Worm (Caenorhabditis elegans) whole organism, L3 larva: ENCODE results near the gene sdz-9.

Experiments
- R02D3.7 ChIP-seq: fragments of 150-350 bp; optimal IDR thresholded peaks from 2 replicates; lab custom pipeline; 2014; ENCODE audit warnings: missing biosample characterization, missing genetic modification characterization
- aly-2 ChIP-seq: fragments of 150-350 bp; optimal IDR thresholded peaks from 2 replicates; lab custom pipeline; 2014; ENCODE audit warnings: missing biosample characterization, missing genetic modification characterization
- ama-1 ChIP-seq: fragments of 150-350 bp; optimal IDR thresholded peaks from 2 replicates; lab custom pipeline; 2018
- ceh-28 ChIP-seq: fragments of 150-350 bp; optimal IDR thresholded peaks from 2 replicates; lab custom pipeline; 2014; ENCODE audit warnings: missing biosample characterization, missing genetic modification reagents, missing genetic modification characterization
- ceh-82 ChIP-seq: fragments of 150-350 bp; optimal IDR thresholded peaks from 2 replicates; lab custom pipeline; 2014; ENCODE audit warnings: missing biosample characterization, missing genetic modification characterization
- ceh-9 ChIP-seq: sonication (generic microtip); optimal IDR thresholded peaks from 2 replicates; lab custom pipeline; 2018; ENCODE audit warnings: missing biosample characterization, missing genetic modification characterization
- daf-12 ChIP-seq: fragments of 150-350 bp; optimal IDR thresholded peaks from 2 replicates; lab custom pipeline; 2014; ENCODE audit warnings: missing biosample characterization, missing genetic modification reagents, missing genetic modification characterization
- egl-27 ChIP-seq: sonication (generic microtip); optimal IDR thresholded peaks from 4 replicates; lab custom pipeline; 2017; ENCODE audit warnings: missing biosample characterization, missing genetic modification reagents, missing genetic modification characterization
- egl-5 ChIP-seq: fragments of 150-350 bp; optimal IDR thresholded peaks from 2 replicates; lab custom pipeline; 2017; ENCODE audit warnings: missing biosample characterization, missing genetic modification reagents, missing genetic modification characterization, inconsistent platforms
- elt-1 ChIP-seq: fragments of 150-350 bp; optimal IDR thresholded peaks from 2 replicates; lab custom pipeline; 2014; ENCODE audit warnings: missing biosample characterization, missing genetic modification characterization
- elt-2 ChIP-seq: sonication (generic microtip); optimal IDR thresholded peaks from 2 replicates; lab custom pipeline; 2016; ENCODE audit warnings: missing genetic modification reagents, mild to moderate bottlenecking, missing genetic modification characterization, missing compliant biosample characterization
- elt-3 ChIP-seq, 3 experiments: fragments of 150-350 bp in 1 of 3; sonication (generic microtip) in 2 of 3; optimal IDR thresholded peaks; 2 replicates in 2 of 3; 4 replicates in 1 of 3; lab custom pipeline; 2014 to 2017; ENCODE audit warnings: missing biosample characterization in 3 of 3, missing genetic modification characterization in 3 of 3
- fkh-10 ChIP-seq: sonication (generic microtip); optimal IDR thresholded peaks from 2 replicates; lab custom pipeline; 2017; ENCODE audit warnings: missing biosample characterization, missing genetic modification reagents, missing genetic modification characterization
- fkh-2 ChIP-seq: fragments of 150-350 bp; optimal IDR thresholded peaks from 2 replicates; lab custom pipeline; 2014; ENCODE audit warnings: missing biosample characterization, missing genetic modification reagents, missing genetic modification characterization
- hmg-11 ChIP-seq: sonication (generic microtip); optimal IDR thresholded peaks from 2 replicates; lab custom pipeline; 2016; ENCODE audit warnings: missing genetic modification characterization, missing compliant biosample characterization
- jun-1 ChIP-seq: fragments of 150-350 bp; optimal IDR thresholded peaks from 2 replicates; lab custom pipeline; 2014; ENCODE audit warnings: missing biosample characterization, missing genetic modification reagents, missing genetic modification characterization
- lin-15B ChIP-seq: fragments of 150-350 bp; optimal IDR thresholded peaks from 2 replicates; lab custom pipeline; 2014; ENCODE audit warnings: missing biosample characterization, missing genetic modification characterization
- lin-39 ChIP-seq: fragments of 150-350 bp; optimal IDR thresholded peaks from 2 replicates; lab custom pipeline; 2018; ENCODE audit warnings: missing biosample characterization, missing genetic modification reagents, missing genetic modification characterization
- lsy-12 ChIP-seq: sonication (generic microtip); optimal IDR thresholded peaks from 2 replicates; lab custom pipeline; 2016; ENCODE audit warnings: mild to moderate bottlenecking, missing genetic modification characterization, missing compliant biosample characterization
- mdl-1 ChIP-seq: fragments of 150-350 bp; optimal IDR thresholded peaks from 2 replicates; lab custom pipeline; 2014; ENCODE audit warnings: missing biosample characterization, missing genetic modification characterization
- mml-1 ChIP-seq: fragments of 150-350 bp; sonication (generic microtip); optimal IDR thresholded peaks from 3 replicates; lab custom pipeline; 2014; ENCODE audit warnings: missing biosample characterization, missing genetic modification characterization
- nfya-1 ChIP-seq: sonication (generic microtip); optimal IDR thresholded peaks from 2 replicates; lab custom pipeline; 2017; ENCODE audit warnings: missing genetic modification characterization, mild to moderate bottlenecking, missing compliant biosample characterization, antibody characterized with exemption, moderate library complexity; ENCODE audit not compliant: insufficient read depth
- nhr-11 ChIP-seq: fragments of 150-350 bp; optimal IDR thresholded peaks from 2 replicates; lab custom pipeline; 2014; ENCODE audit warnings: missing biosample characterization, missing genetic modification characterization
- nhr-12 ChIP-seq: fragments of 150-350 bp; optimal IDR thresholded peaks from 2 replicates; lab custom pipeline; 2014; ENCODE audit warnings: missing biosample characterization, missing genetic modification characterization
- nhr-23 ChIP-seq: fragments of 150-350 bp; optimal IDR thresholded peaks from 2 replicates; lab custom pipeline; 2014; ENCODE audit warnings: missing biosample characterization, missing genetic modification reagents, missing genetic modification characterization
- nhr-25 ChIP-seq: sonication (generic microtip); optimal IDR thresholded peaks from 2 replicates; lab custom pipeline; 2017; ENCODE audit warnings: missing biosample characterization, missing genetic modification characterization
- nhr-76 ChIP-seq: fragments of 150-350 bp; sonication (generic microtip); optimal IDR thresholded peaks from 5 replicates; lab custom pipeline; 2014; ENCODE audit warnings: missing biosample characterization, missing genetic modification characterization
- nhr-77 ChIP-seq: fragments of 150-350 bp; optimal IDR thresholded peaks from 2 replicates; lab custom pipeline; 2014; ENCODE audit warnings: missing biosample characterization, missing genetic modification characterization
- pha-4 ChIP-seq: fragments of 150-350 bp; optimal IDR thresholded peaks from 2 replicates; lab custom pipeline; 2014; ENCODE audit warnings: missing biosample characterization, missing genetic modification reagents, missing genetic modification characterization
- pqm-1 ChIP-seq: fragments of 150-350 bp; optimal IDR thresholded peaks from 2 replicates; lab custom pipeline; 2017; ENCODE audit warnings: missing biosample characterization, missing genetic modification characterization, inconsistent platforms
- sea-2 ChIP-seq: fragments of 150-350 bp; sonication (generic microtip); optimal IDR thresholded peaks from 4 replicates; lab custom pipeline; 2014; ENCODE audit warnings: missing biosample characterization, missing genetic modification reagents, missing genetic modification characterization
- snpc-4 ChIP-seq: fragments of 150-350 bp; optimal IDR thresholded peaks from 2 replicates; lab custom pipeline; 2014; ENCODE audit warnings: missing biosample characterization, missing genetic modification characterization
- unc-39 ChIP-seq: sonication (generic microtip); optimal IDR thresholded peaks from 4 replicates; lab custom pipeline; 2017; ENCODE audit warnings: missing biosample characterization, missing genetic modification characterization
- unc-62 ChIP-seq: fragments of 150-350 bp; sonication (generic microtip); optimal IDR thresholded peaks from 4 replicates; lab custom pipeline; 2014; ENCODE audit warnings: missing biosample characterization, missing genetic modification reagents, missing genetic modification characterization
- zag-1 ChIP-seq: fragments of 150-350 bp; optimal IDR thresholded peaks from 2 replicates; lab custom pipeline; 2014; ENCODE audit warnings: missing biosample characterization, missing genetic modification characterization
- ztf-11 ChIP-seq: fragments of 150-350 bp; optimal IDR thresholded peaks from 2 replicates; lab custom pipeline; 2014; ENCODE audit warnings: missing biosample characterization, missing genetic modification characterization
- ztf-4 ChIP-seq: fragments of 150-350 bp; optimal IDR thresholded peaks from 2 replicates; lab custom pipeline; 2014; ENCODE audit warnings: missing biosample characterization, missing genetic modification characterization

sdz-9 gene

ce11 chrII:2815017-2815416 is 41.6 kb upstream of the sdz-9 start:
- no peak for TF ChIP-seq fkh-10
- no peak for TF ChIP-seq nhr-77 (tag; lab: Kevin White, UChicago)
- TF ChIP-seq jun-1 (tag; lab: Kevin White, UChicago), result no peak
- TF ChIP-seq elt-2 (tag; lab: Kevin White, UChicago), result no peak
- TF ChIP-seq pqm-1, result no peak
- TF ChIP-seq nhr-25 (tag; lab: Kevin White, UChicago), result no peak
- no peak for TF ChIP-seq unc-62
- no peak for TF ChIP-seq daf-12 (tag; lab: Kevin White, UChicago)
- no peak for TF ChIP-seq elt-3 (tag; optimal IDR thresholded peaks at IDR 0.05; lab: Kevin White, UChicago)
- no peak for TF ChIP-seq ceh-82 (tag; lab: Kevin White, UChicago)
- no peak for TF ChIP-seq ztf-11 (tag; lab: Kevin White, UChicago)
- TF ChIP-seq unc-39 (tag; lab: Kevin White, UChicago), result no peak
- TF ChIP-seq egl-27 (tag; lab: Kevin White, UChicago), result no peak
- no peak for TF ChIP-seq lin-39 (tag; lab: Kevin White, UChicago)
- TF ChIP-seq sea-2, result no peak
- no peak for TF ChIP-seq ceh-9 (tag; lab: Kevin White, UChicago)
- TF ChIP-seq pha-4 (tag; lab: Kevin White, UChicago), result no peak

DNA sequence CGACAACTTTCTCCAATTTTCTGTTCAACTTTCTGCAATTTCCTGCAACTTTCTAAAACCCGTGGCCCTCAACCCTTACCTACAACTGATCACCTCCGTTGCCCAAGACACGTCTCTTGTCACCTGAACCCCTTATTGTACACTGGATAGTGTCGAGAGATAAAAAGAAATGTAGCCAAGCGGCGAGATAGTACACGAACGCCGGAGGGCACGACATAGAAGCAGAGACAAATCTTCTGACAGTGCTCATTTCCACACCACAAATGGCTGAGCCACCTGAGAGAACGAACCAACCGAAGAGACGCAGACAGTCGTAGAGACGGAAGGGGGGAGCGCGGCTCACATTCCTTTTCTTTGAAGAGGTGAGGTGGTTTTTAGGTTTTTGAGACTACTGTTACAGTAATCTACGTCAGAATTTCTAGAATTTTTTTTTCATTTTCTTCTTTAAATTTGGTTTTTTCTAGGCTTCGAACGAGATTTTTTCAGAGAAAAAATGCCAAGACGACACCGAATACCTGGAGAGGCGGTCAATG is 34.3 kb upstream of the sdz-9 start, which contains the start of gene K12H6.12:
TSS of gene K12H6.12 (plus strand) at position 483 of the 533 bp plus-strand sequence.
- peak; percentile 58 for TF ChIP-seq pha-4 (tag; lab: Kevin White, UChicago)
- no peak for TF ChIP-seq mdl-1 (tag; lab: Kevin White, UChicago)
- peak; percentile 34 for TF ChIP-seq nhr-11
- TF ChIP-seq hmg-11 (tag; lab: Kevin White, UChicago), result peak; percentile 3

DNA sequence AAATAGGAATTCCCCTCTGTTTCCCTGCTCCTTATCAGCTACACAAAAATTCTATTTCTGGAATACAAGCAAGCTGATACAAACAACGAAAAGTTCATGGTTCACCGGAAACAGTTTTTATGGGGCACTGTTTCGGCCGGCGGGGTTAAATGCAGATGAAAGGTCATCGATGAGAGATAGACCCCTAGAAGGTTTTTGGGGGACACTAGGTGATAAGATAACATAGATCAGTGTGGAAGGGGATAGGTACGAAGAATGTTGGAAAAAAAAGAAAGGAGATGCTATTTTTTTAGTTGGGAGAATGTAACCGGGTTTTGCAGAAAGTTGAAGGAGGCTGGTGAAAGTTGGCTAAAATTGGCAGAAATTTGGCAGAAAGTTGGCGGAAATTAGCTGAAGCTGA is 32.1 kb upstream of the sdz-9 start:
- peak; percentile 33 for TF ChIP-seq nhr-23 (tag; lab: Kevin White, UChicago)
- no peak for TF ChIP-seq nhr-12 (tag; lab: Kevin White, UChicago)
- TF ChIP-seq elt-3 (tag; optimal IDR thresholded peaks at IDR 0.05; lab: Kevin White, UChicago), result peak in 1 of 3 experiments; percentile 64

DNA sequence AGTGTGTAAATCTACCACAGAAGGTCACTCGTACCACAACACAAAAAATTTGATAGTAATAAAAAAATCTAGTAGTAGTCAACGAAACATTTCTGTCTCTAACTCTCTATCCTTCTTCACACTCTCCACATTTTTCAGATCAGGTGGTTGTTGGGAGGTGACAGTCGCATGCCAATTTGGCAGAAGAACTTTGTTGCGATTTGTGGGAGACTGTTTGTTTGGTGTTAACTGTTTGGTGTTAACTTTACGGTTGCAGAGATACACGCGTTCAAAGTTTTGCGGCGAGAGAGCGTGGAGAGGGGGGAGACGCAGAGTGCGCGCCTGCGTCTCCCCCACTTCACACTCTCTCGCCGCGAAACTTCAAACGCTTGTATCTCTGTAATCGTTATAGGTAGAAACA is 31.5 kb upstream of the sdz-9 start:
- TF ChIP-seq nhr-23 (tag; lab: Kevin White, UChicago), result no peak
- TF ChIP-seq pha-4 (tag; lab: Kevin White, UChicago), result peak; percentile 42
- peak; percentile 8 for TF ChIP-seq elt-2 (tag; lab: Kevin White, UChicago)

DNA sequence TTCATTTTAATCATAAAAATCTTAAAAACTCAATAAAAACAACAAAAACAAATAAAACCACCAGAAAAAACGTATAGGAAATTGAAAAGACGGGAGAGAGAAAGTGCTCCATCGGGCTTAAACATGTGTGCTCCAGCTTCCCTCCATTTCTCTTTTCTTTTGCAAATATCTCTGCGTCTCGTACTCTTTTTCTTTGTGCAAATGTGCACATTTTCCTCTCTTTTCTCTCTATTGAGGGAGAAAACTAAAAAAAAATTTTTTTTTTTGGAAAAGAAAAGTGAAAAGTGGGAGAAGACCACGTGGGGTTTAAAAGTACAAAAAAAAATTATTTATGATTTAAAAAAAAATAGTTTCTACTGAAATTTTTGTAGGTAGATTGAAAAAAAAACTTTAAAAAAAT is 30.8 kb upstream of the sdz-9 start:
- TF ChIP-seq zag-1 (tag; lab: Kevin White, UChicago) (no peak), ztf-11 (tag; lab: Kevin White, UChicago) (no peak), lin-39 (tag; lab: Kevin White, UChicago) (no peak), egl-5 (tag; lab: Kevin White, UChicago) (no peak), ama-1 (lab: Kevin White, UChicago) (no peak), egl-27 (tag; lab: Kevin White, UChicago) (no peak), lsy-12 (tag; lab: Kevin White, UChicago) (no peak), lin-15B (tag; lab: Kevin White, UChicago) (peak; percentile 4), fkh-10 (no peak), ztf-4 (no peak), R02D3.7 (no peak), mml-1 (tag; lab: Kevin White, UChicago) (no peak), pha-4 (tag; lab: Kevin White, UChicago) (peak; percentile 63), nhr-12 (tag; lab: Kevin White, UChicago) (no peak), ceh-9 (tag; lab: Kevin White, UChicago) (no peak), elt-2 (tag; lab: Kevin White, UChicago) (no peak), daf-12 (tag; lab: Kevin White, UChicago) (no peak), sea-2 (no peak), nhr-76 (tag; lab: Kevin White, UChicago) (no peak), elt-1 (tag; lab: Kevin White, UChicago) (no peak), nfya-1 (tag; lab: Kevin White, UChicago) (peak; percentile 67), jun-1 (tag; lab: Kevin White, UChicago) (no peak), nhr-25 (tag; lab: Kevin White, UChicago) (no peak), aly-2 (tag; lab: Kevin White, UChicago) (no peak), fkh-2 (tag; lab: Kevin White, UChicago) (no peak), ceh-28 (no peak), snpc-4 (no peak)
